Worm (Caenorhabditis elegans): ENCODE data around the gene Y43F8C.23.
"Not testable (repeated sequence)": the region's sequence is repeated elsewhere in the genome, so short reads cannot be mapped to it uniquely, and the experiment has no call there.

The Y43F8C.23 gene

DNA sequence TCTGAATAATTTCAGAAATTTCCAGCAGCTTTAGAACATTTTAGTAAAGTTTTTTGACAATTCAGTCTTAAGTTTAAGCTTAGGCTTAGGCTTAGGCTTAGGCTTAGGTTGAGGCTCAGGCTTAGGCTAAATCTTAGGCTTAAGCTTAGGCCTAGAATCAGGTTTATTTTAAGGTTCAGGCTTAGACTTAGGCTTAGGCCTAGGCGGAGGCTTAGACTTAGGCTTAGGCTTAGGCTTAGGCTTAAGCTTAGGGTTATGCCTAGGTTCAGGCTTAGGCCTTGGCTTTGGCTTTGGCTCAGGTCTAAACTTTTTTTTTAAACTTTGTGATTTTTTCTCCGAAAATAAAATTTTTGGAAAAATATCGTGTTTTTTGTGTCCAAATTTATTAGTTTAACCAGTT is 7.1 kb upstream of the Y43F8C.23 start:
- no peak for TF ChIP-seq aly-2 (tag; optimal IDR thresholded peaks at IDR 0.05)
- TF ChIP-seq lsy-12 (tag; optimal IDR thresholded peaks at IDR 0.05): no peak
- TF ChIP-seq nhr-11 (tag; optimal IDR thresholded peaks at IDR 0.05): no peak
- TF ChIP-seq ztf-4 (tag; optimal IDR thresholded peaks at IDR 0.05): no peak
- no peak for TF ChIP-seq fos-1 (tag; optimal IDR thresholded peaks at IDR 0.05)
- no peak for TF ChIP-seq nhr-237 (tag; optimal IDR thresholded peaks at IDR 0.05)
- TF ChIP-seq nhr-23 (tag; optimal IDR thresholded peaks at IDR 0.05): no peak
- TF ChIP-seq fkh-2 (tag; optimal IDR thresholded peaks at IDR 0.05): no peak
- no peak for TF ChIP-seq R02D3.7 (tag; optimal IDR thresholded peaks at IDR 0.05)

DNA sequence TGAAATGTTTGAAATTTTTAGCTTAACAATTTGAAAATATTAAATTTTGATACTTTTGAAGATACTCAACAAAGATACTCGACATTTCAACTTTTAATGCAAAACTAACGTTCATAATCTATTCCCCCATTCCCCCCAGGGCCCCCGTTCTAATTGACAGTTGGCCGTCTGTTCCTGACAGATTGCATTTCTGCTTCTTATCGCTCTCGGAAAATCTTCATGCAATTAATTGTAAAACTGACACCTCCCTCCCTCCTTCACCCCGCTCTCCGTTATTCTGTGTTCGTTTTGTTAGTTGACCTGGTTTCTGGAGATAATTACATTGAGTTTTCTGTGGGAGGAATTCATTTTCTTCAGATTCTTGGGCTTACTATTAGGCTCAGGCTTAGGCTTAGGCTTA is 6.4 kb upstream of the Y43F8C.23 start:
- no peak for TF ChIP-seq nhr-23 (tag; optimal IDR thresholded peaks at IDR 0.05)

DNA sequence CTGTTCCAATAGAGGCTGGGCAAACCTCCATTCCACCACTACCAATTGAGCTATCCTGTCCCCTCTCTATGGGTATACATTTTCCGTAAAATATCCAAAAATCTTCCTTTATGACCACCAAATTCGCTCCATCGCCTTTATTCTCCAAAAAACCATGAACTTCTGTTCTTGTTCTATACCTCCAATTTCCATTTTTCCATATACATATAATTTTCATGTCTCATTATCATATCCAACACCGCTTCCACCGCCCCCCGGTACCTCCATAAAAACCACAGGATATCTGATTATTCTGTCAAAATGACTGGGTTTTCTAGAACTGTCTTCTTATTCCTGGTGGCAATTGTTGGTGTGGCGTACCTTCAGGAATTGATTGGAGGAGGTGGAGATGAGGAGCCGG is 4.3 kb upstream of the Y43F8C.23 start, which contains the start of gene Y43F8C.17:
Gene Y43F8C.17 (plus strand): TSS at position 301 of the 400 bp plus-strand sequence.
- TF ChIP-seq ztf-4 (tag; optimal IDR thresholded peaks at IDR 0.05) (no peak), ceh-9 (tag; optimal IDR thresholded peaks at IDR 0.05) (no peak), R02D3.7 (tag; optimal IDR thresholded peaks at IDR 0.05) (no peak), nfya-1 (tag; optimal IDR thresholded peaks at IDR 0.05; ENCODE audit: insufficient read depth) (no peak), jun-1 (tag; optimal IDR thresholded peaks at IDR 0.05) (no peak), skn-1 (tag; optimal IDR thresholded peaks at IDR 0.05) (no peak), zag-1 (tag; optimal IDR thresholded peaks at IDR 0.05) (no peak), fos-1 (tag; optimal IDR thresholded peaks at IDR 0.05) (no peak), pqm-1 (tag; optimal IDR thresholded peaks at IDR 0.05) (no peak), egl-27 (tag; optimal IDR thresholded peaks at IDR 0.05) (no peak), nhr-67 (tag; optimal IDR thresholded peaks at IDR 0.05) (no peak), aly-2 (tag; optimal IDR thresholded peaks at IDR 0.05) (no peak)

DNA sequence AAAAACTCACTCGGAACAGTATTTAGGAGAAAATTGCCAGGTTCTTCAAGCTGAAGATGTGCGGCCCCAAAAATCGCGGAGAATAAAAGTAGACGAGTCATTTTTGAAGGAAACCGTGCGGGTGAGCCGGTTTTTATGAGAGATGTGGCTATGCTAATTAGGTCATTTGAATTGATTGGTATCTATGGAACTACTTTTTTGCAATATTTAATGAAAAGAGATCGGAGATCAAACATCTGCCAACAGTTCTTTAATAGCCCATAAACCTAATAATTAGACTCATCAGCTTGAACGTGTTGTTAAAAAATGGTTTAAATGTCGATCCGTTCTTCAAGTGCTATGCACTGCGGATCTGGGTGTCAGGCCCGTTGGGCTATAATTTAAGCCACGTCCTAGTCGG is 3.9 kb upstream of the Y43F8C.23 start, which contains the start of gene Y43F8C.16:
Gene Y43F8C.16 (minus strand): TSS at position 101 of the 400 bp plus-strand sequence.
- TF ChIP-seq ceh-16 (tag; optimal IDR thresholded peaks at IDR 0.05): no peak
- no peak for TF ChIP-seq eor-1 (tag; optimal IDR thresholded peaks at IDR 0.05)
- no peak for TF ChIP-seq fkh-2 (tag; optimal IDR thresholded peaks at IDR 0.05)
- TF ChIP-seq nfya-1 (tag; optimal IDR thresholded peaks at IDR 0.05; ENCODE audit: insufficient read depth): no peak
- no peak for TF ChIP-seq pqm-1 (tag; optimal IDR thresholded peaks at IDR 0.05)
- TF ChIP-seq nhr-67 (tag; optimal IDR thresholded peaks at IDR 0.05): no peak
- TF ChIP-seq nhr-23 (tag; optimal IDR thresholded peaks at IDR 0.05): no peak
- TF ChIP-seq egl-27 (tag; optimal IDR thresholded peaks at IDR 0.05): no peak
- no peak for TF ChIP-seq nhr-76 (tag; optimal IDR thresholded peaks at IDR 0.05)
- TF ChIP-seq elt-3 (tag; optimal IDR thresholded peaks at IDR 0.05): no peak
- no peak for TF ChIP-seq nhr-43 (tag; optimal IDR thresholded peaks at IDR 0.05; ENCODE audit: poor library complexity, severe bottlenecking)
- TF ChIP-seq jun-1 (tag; optimal IDR thresholded peaks at IDR 0.05): no peak
- no peak for TF ChIP-seq ztf-11 (tag; optimal IDR thresholded peaks at IDR 0.05)
- TF ChIP-seq lin-15B (tag; optimal IDR thresholded peaks at IDR 0.05): no peak
- TF ChIP-seq ceh-28 (tag; optimal IDR thresholded peaks at IDR 0.05): no peak
- no peak for TF ChIP-seq fos-1 (tag; optimal IDR thresholded peaks at IDR 0.05)
- TF ChIP-seq nhr-11 (tag; optimal IDR thresholded peaks at IDR 0.05): no peak
- no peak for TF ChIP-seq mdl-1 (tag; optimal IDR thresholded peaks at IDR 0.05)
- TF ChIP-seq egl-5 (tag; optimal IDR thresholded peaks at IDR 0.05): no peak
- TF ChIP-seq nhr-25 (tag; optimal IDR thresholded peaks at IDR 0.05): no peak

DNA sequence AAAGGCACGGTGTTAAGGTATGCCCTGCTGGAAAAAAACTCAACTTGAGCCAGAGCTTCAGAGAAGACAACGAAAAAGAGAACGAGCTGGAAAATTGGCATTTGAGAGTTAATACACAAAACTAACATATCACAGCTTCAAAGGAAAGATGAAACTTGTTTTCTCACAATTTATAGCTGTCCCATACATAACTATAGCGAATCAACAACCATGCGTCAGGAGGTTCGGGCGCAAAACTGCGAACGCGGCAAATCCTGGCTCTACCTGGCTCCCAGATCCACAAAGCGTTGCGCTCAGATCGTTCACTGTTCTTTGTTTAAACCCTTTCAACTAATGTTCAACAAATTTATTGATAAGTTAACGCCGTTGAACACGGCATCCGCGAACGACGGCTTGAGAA is 1.0 kb downstream of the Y43F8C.23 start, which contains the start of gene Y43F8C.15:
Gene Y43F8C.15 (minus strand): TSS at position 101 of the 400 bp plus-strand sequence.
- TF ChIP-seq ceh-82, aly-2, nhr-25 (tag; optimal IDR thresholded peaks at IDR 0.05): not testable (repeated sequence)

DNA sequence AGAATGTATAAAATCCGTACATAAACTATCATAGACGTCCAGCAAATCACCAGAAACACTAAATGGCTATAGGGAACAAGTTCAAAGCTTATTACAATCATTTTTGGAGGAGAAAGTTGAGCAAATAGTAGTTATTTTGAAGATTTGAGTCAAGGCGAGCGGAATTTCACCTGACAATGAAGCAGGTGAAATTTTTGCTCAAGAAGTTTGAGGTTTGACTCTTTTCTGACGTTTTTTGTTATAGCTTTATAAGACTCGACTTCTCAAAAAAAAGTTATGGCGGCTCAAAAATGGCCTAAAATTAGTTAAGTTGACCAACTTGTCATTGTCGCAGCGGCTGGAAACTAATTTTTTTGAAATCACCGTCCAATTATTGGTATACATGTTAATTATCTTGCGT is 2.7 kb downstream of the Y43F8C.23 start, which contains the start of gene srv-3:
Gene srv-3 (minus strand): TSS at position 101 of the 400 bp plus-strand sequence.
- TF ChIP-seq jun-1 (tag; optimal IDR thresholded peaks at IDR 0.05) (no peak), nhr-67 (tag; optimal IDR thresholded peaks at IDR 0.05) (no peak), pqm-1 (tag; optimal IDR thresholded peaks at IDR 0.05) (no peak), ceh-9 (tag; optimal IDR thresholded peaks at IDR 0.05) (no peak), mml-1 (tag; optimal IDR thresholded peaks at IDR 0.05) (no peak)
